Worm (Caenorhabditis elegans) whole organism, early embryonic: Measurements from ENCODE around the gene Y48B6A.1.

Experiments
- ama-1 ChIP-seq: fragments of 150-350 bp; optimal IDR thresholded peaks from 2 replicates; lab custom pipeline; 2014
- ceh-36 ChIP-seq: sonication (generic microtip); optimal IDR thresholded peaks from 2 replicates; lab custom pipeline; 2016; ENCODE audit warnings: missing genetic modification characterization, inconsistent platforms, missing compliant biosample characterization
- ets-7 ChIP-seq: sonication (generic microtip); optimal IDR thresholded peaks from 2 replicates; lab custom pipeline; 2016; ENCODE audit warnings: missing genotype, missing genetic modification characterization, missing compliant biosample characterization
- sea-1 ChIP-seq: fragments of 200-800 bp; sonication (Bioruptor generic); conservative IDR thresholded peaks from 2 replicates; pipeline ENCODE4 v1.3.6; 2022; ENCODE audit warnings: missing genetic modification characterization, missing compliant biosample characterization
- tra-4 ChIP-seq: sonication (generic microtip); optimal IDR thresholded peaks from 2 replicates; lab custom pipeline; 2017; ENCODE audit warnings: missing genetic modification characterization, missing compliant biosample characterization

DNA sequence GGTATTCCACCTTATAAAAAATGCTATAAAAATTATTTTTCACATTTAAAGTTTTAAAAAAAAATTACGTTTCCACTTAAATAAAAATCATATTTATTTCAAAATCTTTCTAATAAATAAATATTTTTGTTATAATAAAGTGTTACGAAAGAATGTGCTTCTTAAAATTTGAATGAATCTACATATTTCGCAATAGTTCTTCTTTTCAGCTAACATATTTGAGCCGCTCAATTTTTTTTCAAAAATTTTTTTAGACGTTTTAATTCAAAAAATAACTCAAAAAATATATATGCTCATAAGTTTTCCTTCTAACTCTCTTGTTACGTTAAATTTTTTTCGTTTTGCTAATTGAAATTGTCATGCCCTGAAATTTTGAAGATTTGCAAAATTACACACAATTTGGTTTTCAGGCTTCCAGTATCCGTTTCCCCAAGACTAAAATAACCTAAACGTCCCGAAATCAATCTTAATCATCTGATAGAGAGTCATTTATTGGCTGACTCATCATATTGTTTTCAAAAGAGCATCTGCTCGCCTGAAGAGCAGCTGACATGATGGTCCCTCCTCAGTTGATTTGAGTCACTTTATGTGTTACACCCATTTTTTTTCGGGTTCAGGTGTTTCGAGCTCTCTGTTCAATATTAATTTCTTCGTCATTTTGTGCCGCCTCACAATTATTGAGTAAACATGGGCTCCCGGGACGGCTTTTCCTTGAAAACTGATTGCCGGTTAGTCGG, 24.2 kb upstream of the Y48B6A.1 start, which contains the start of gene efhd-1:
- TF ChIP-seq sea-1 (GFP tag; lab: Robert Waterston, UW), result no peak
- no peak for TF ChIP-seq ama-1
- no peak for TF ChIP-seq ets-7 (tag; lab: Kevin White, UChicago)
- TF ChIP-seq tra-4 (tag; lab: Kevin White, UChicago), result no peak
- TF ChIP-seq ceh-36 (tag; lab: Kevin White, UChicago), result no peak
